Fruit fly (Drosophila melanogaster) whole organism: Measurements from ENCODE around the gene CG1024.

ENCODE experiments used
- pan ChIP-seq: fragments of >200 bp; optimal IDR thresholded peaks from 2 replicates; lab custom pipeline; 2017
- psq ChIP-seq: fragments of >200 bp; optimal IDR thresholded peaks from 2 replicates; lab custom pipeline; 2017

dm6 chr3R:6419942-6420341 is 39.8 kb upstream of the CG1024 start:
- no peak for TF ChIP-seq pan
- no peak for TF ChIP-seq psq (lab: Kevin White, UChicago)
